Fruit fly (Drosophila melanogaster): ENCODE results near the gene Gas41.
A peak's percentile ranks its signal among the peaks of the same experiment; 100 is the strongest.

Gas41 gene

DNA sequence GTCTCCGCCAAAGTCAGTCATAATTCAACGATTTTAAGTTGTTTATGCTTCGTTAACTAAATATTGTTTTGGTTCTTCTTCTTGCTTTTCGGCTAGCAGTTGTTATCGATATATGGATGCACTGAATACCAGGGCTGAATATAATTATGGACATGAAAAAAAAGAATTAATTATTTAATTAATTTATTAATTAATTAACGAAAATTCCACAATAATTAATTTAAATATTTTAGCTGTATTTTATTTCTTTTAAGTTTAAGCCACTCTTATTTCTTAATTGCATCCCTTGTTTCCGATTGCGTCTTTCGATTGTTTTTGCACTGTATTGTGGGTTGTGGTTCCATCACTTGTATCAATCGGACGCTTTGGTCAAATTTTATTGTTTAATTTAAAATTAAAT is at the start of gene Gas41, which contains the start of gene SA1 (continued):
- no peak for TF ChIP-seq lov (optimal IDR thresholded peaks at IDR 0.05)
- TF ChIP-seq lov (GFP tag; IDR thresholded peaks at IDR 0.05) = 0 out of 3 replicates have a peak, but pooled peaks have one; percentile 65
- TF ChIP-seq ase (GFP tag; IDR thresholded peaks at IDR 0.05) = peak; percentile 81; the same call in 2 of the 3 replicates
- no peak for TF ChIP-seq tap (tag; optimal IDR thresholded peaks at IDR 0.05)
- TF ChIP-seq Sox100B (GFP tag; optimal IDR thresholded peaks at IDR 0.05) = no peak
- TF ChIP-seq CG34224 (GFP tag; IDR thresholded peaks at IDR 0.05; ENCODE audit: partially characterized antibody) = peak; percentile 78
- TF ChIP-seq lola (GFP tag; optimal IDR thresholded peaks at IDR 0.05) = peak in 1 of 3 experiments; percentile 90
- no peak for TF ChIP-seq slp2 (GFP tag; optimal IDR thresholded peaks at IDR 0.05)
- TF ChIP-seq Dbx (GFP tag; IDR thresholded peaks at IDR 0.05) = no peak
- TF ChIP-seq Hr78 (GFP tag; optimal IDR thresholded peaks at IDR 0.05) = no peak
- peak; percentile 87 for TF ChIP-seq Gug (GFP tag; IDR thresholded peaks at IDR 0.05)
- no peak for TF ChIP-seq NfI (GFP tag; optimal IDR thresholded peaks at IDR 0.05)
- TF ChIP-seq CG12299 (tag; optimal IDR thresholded peaks at IDR 0.05) = peak; percentile 35
- no peak for TF ChIP-seq pita (GFP tag; optimal IDR thresholded peaks at IDR 0.05)
- TF ChIP-seq nmo (GFP tag; optimal IDR thresholded peaks at IDR 0.05) = peak; percentile 24
- TF ChIP-seq slou (GFP tag; optimal IDR thresholded peaks at IDR 0.05) = no peak
- TF ChIP-seq CG6854 (GFP tag; optimal IDR thresholded peaks at IDR 0.05) = no peak
- TF ChIP-seq CHES-1-like (GFP tag; optimal IDR thresholded peaks at IDR 0.05) = peak; percentile 72
- TF ChIP-seq Dip2 (GFP tag; IDR thresholded peaks at IDR 0.05) = no peak
- TF ChIP-seq Adf1 (GFP tag; IDR thresholded peaks at IDR 0.05) = peak; percentile 34
- peak; percentile 93 for TF ChIP-seq Chrac-16 (GFP tag; optimal IDR thresholded peaks at IDR 0.05)
- no peak for TF ChIP-seq odd (GFP tag; optimal IDR thresholded peaks at IDR 0.05)
- peak; percentile 11 for TF ChIP-seq Bdp1 (GFP tag; optimal IDR thresholded peaks at IDR 0.05)
- peak; percentile 85 for TF ChIP-seq nerfin-1 (tag; optimal IDR thresholded peaks at IDR 0.05)
- no peak for TF ChIP-seq Trl (optimal IDR thresholded peaks at IDR 0.05)
- peak; percentile 7 for TF ChIP-seq Trl (GFP tag; optimal IDR thresholded peaks at IDR 0.05)
- no peak for TF ChIP-seq zf30C (GFP tag; optimal IDR thresholded peaks at IDR 0.05)
- peak; percentile 88 for TF ChIP-seq Fer1 (GFP tag; optimal IDR thresholded peaks at IDR 0.05)
- TF ChIP-seq hbn (GFP tag; IDR thresholded peaks at IDR 0.05; ENCODE audit: partially characterized antibody) = peak; percentile 68; the same call in 1 of the 2 replicates
- TF ChIP-seq CG34376 (GFP tag; optimal IDR thresholded peaks at IDR 0.05) = peak; percentile 49
- TF ChIP-seq ap (GFP tag; IDR thresholded peaks at IDR 0.05) = no peak
- peak; percentile 82 for TF ChIP-seq lbe (GFP tag; optimal IDR thresholded peaks at IDR 0.05)
- TF ChIP-seq sens-2 (GFP tag; IDR thresholded peaks at IDR 0.05) = no peak
- TF ChIP-seq mirr (GFP tag; optimal IDR thresholded peaks at IDR 0.05) = peak; percentile 13
- TF ChIP-seq CG13624 (GFP tag; optimal IDR thresholded peaks at IDR 0.05) = no peak
- no peak for TF ChIP-seq Blimp-1 (GFP tag; optimal IDR thresholded peaks at IDR 0.05)
- peak; percentile 94 for TF ChIP-seq phol (tag; optimal IDR thresholded peaks at IDR 0.05)
- TF ChIP-seq grn (GFP tag; optimal IDR thresholded peaks at IDR 0.05) = no peak

DNA sequence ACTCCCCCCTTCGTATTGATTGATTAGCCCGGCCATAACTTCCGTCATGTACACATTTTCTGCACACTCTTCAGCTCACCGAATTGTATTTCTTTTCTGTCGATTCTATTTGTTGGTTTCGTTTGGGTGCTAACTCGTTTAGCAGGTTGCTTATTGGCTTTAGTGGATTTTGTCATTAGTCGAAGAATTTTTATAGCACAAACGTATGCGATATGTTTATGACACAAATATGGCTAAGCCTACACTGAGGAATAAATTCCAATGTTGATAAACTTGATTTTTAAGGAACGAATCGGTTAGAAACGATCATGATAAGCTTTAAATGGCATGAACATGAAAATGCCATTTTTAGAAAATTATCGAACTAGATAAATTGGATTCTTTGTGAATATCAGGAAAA is 48.7 kb upstream of the Gas41 start:
- TF ChIP-seq lmd (GFP tag; IDR thresholded peaks at IDR 0.05) (no peak), CG1603 (tag; optimal IDR thresholded peaks at IDR 0.05) (no peak), wor (GFP tag; IDR thresholded peaks at IDR 0.05) (no peak), CG4360 (GFP tag; IDR thresholded peaks at IDR 0.05) (no peak), luna (GFP tag; optimal IDR thresholded peaks at IDR 0.05) (no peak), stwl (tag; optimal IDR thresholded peaks at IDR 0.05) (no peak), CG12659 (GFP tag; optimal IDR thresholded peaks at IDR 0.05) (no peak), CG5953 (GFP tag; IDR thresholded peaks at IDR 0.05) (no peak), abd-A (tag; optimal IDR thresholded peaks at IDR 0.05) (peak; percentile 15), sd (tag; optimal IDR thresholded peaks at IDR 0.05) (peak; percentile 94), sens (GFP tag) (no peak), Asciz (GFP tag; optimal IDR thresholded peaks at IDR 0.05) (no peak), dmrt99B (tag; optimal IDR thresholded peaks at IDR 0.05) (no peak), chinmo (GFP tag; IDR thresholded peaks at IDR 0.05; ENCODE audit: partially characterized antibody) (0 out of 4 replicates have a peak, but pooled peaks have one; percentile 50), seq (GFP tag; IDR thresholded peaks at IDR 0.05) (no peak)

Data from whole organism, embryonic.